Worm (Caenorhabditis elegans): ENCODE measurements around the gene adm-4.
A peak's percentile ranks its signal among the peaks of the same experiment; 100 is the strongest.

adm-4 gene

DNA sequence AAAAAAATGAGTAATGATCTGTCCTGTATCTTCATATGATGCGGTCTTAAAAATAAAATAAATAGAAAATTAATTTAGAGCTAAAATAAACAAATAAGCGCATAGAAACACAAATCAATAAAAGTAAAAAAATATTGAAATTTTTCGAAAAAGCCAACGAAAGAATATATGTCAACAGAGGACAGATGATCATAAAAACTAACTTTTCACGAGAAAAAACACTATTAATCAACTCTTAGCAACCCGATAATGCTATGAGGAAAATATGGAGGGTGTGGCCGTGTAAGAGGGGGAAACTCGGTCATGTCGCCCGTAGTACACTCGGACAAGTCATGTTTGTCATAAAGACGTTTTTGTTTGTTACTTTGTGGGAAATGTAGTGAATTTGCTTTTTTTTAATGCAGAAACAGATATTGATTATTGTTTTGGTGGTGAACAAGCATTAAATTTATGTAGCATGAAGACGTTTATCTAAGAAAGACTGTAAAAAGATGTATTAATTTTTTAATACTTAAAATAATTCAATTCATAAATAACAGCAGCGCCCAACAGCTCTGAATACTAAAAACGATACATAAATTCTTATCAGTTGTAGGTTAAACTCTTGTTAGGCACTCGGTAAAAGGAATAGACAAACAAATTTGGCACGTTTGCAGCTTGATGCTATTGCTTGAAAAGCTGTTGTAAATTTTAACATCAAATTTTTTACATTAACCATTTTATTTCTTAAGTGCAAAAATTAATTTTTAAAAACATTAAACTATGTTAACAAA is at the start of gene adm-4:
adm-4 (minus strand) TSS at position 51 of the 773 bp plus-strand sequence.
- TF ChIP-seq fkh-10 (GFP tag; optimal IDR thresholded peaks at IDR 0.05) (no peak), ceh-30 (tag; optimal IDR thresholded peaks at IDR 0.05) (no peak), K09A11.1 (tag; optimal IDR thresholded peaks at IDR 0.05; ENCODE audit: insufficient read depth) (no peak), hlh-15 (tag; optimal IDR thresholded peaks at IDR 0.05) (no peak), ceh-24 (tag; optimal IDR thresholded peaks at IDR 0.05) (no peak), mec-3 (tag; optimal IDR thresholded peaks at IDR 0.05; ENCODE audit: borderline replicate concordance) (no peak), eyg-1 (tag; optimal IDR thresholded peaks at IDR 0.05) (no peak), pat-9 (tag; optimal IDR thresholded peaks at IDR 0.05) (no peak), dmd-4 (tag; optimal IDR thresholded peaks at IDR 0.05; ENCODE audit: borderline replicate concordance) (no peak), ahr-1 (tag; optimal IDR thresholded peaks at IDR 0.05) (no peak), tbx-2 (tag; optimal IDR thresholded peaks at IDR 0.05) (peak; percentile 85), sox-2 (GFP tag; IDR thresholded peaks at IDR 0.05) (no peak), zip-5 (tag; optimal IDR thresholded peaks at IDR 0.05) (peak; percentile 62), unc-86 (tag; optimal IDR thresholded peaks at IDR 0.05) (no peak), ceh-34 (tag; optimal IDR thresholded peaks at IDR 0.05) (no peak), nfya-1 (tag; optimal IDR thresholded peaks at IDR 0.05) (no peak), rnt-1 (tag; optimal IDR thresholded peaks at IDR 0.05) (peak; percentile 23), che-1 (tag; optimal IDR thresholded peaks at IDR 0.05) (no peak), ttx-3 (tag; optimal IDR thresholded peaks at IDR 0.05) (no peak), unc-42 (tag; optimal IDR thresholded peaks at IDR 0.05) (peak; percentile 21), dve-1 (tag; optimal IDR thresholded peaks at IDR 0.05) (no peak), ets-4 (tag; optimal IDR thresholded peaks at IDR 0.05) (peak; percentile 79), ceh-2 (tag; optimal IDR thresholded peaks at IDR 0.05) (peak; percentile 79), ceh-9 (tag; optimal IDR thresholded peaks at IDR 0.05) (no peak), elt-2 (tag; optimal IDR thresholded peaks at IDR 0.05) (peak; percentile 49), ceh-19 (GFP tag; optimal IDR thresholded peaks at IDR 0.05) (no peak), pax-1 (tag; optimal IDR thresholded peaks at IDR 0.05) (no peak), ref-2 (tag; optimal IDR thresholded peaks at IDR 0.05) (peak; percentile 50), hlh-8 (tag; optimal IDR thresholded peaks at IDR 0.05) (peak; percentile 48), C08G9.2 (tag; optimal IDR thresholded peaks at IDR 0.05) (peak; percentile 88), pros-1 (tag; optimal IDR thresholded peaks at IDR 0.05) (no peak), nhr-11 (tag; optimal IDR thresholded peaks at IDR 0.05) (no peak), pag-3 (tag; optimal IDR thresholded peaks at IDR 0.05; ENCODE audit: borderline replicate concordance) (no peak), fax-1 (tag; optimal IDR thresholded peaks at IDR 0.05) (peak; percentile 16), F13H6.1 (tag; optimal IDR thresholded peaks at IDR 0.05) (no peak), hlh-30 (tag; optimal IDR thresholded peaks at IDR 0.05; ENCODE audit: insufficient read depth) (no peak), syd-9 (tag; optimal IDR thresholded peaks at IDR 0.05) (no peak), unc-55 (GFP tag; optimal IDR thresholded peaks at IDR 0.05) (no peak), lim-6 (tag; optimal IDR thresholded peaks at IDR 0.05) (peak; percentile 24), ceh-6 (GFP tag; optimal IDR thresholded peaks at IDR 0.05) (no peak), C38D4.7 (GFP tag; optimal IDR thresholded peaks at IDR 0.05) (no peak), npax-4 (tag; optimal IDR thresholded peaks at IDR 0.05) (no peak), ceh-48 (tag; optimal IDR thresholded peaks at IDR 0.05) (no peak), ceh-31 (tag; optimal IDR thresholded peaks at IDR 0.05) (peak; percentile 86), hlh-6 (tag; optimal IDR thresholded peaks at IDR 0.05) (no peak), hlh-13 (GFP tag; optimal IDR thresholded peaks at IDR 0.05) (no peak), nhr-232 (tag; optimal IDR thresholded peaks at IDR 0.05) (no peak), madf-2 (tag; optimal IDR thresholded peaks at IDR 0.05) (no peak), ceh-45 (GFP tag; IDR thresholded peaks at IDR 0.05) (no peak), tbx-7 (tag; optimal IDR thresholded peaks at IDR 0.05) (peak; percentile 66)

Measured in whole organism, late embryonic.